Fruit fly (Drosophila melanogaster) whole organism, embryonic: ENCODE measurements around the gene CG9760.

Experiments used
- Adf1 ChIP-seq: fragments of 200-800 bp; sonication (Bioruptor generic); IDR thresholded peaks from 2 replicates; pipeline ENCODE4 v1.3.6; 2022; ENCODE audit warnings: missing biosample characterization, missing genetic modification characterization
- Antp ChIP-seq: fragments of 200-800 bp; sonication (Bioruptor generic); optimal IDR thresholded peaks from 3 replicates; lab custom pipeline; 2016; ENCODE audit warnings: missing biosample characterization, missing genetic modification characterization
- Bdp1 ChIP-seq: fragments of 200-800 bp; sonication (Bioruptor generic); optimal IDR thresholded peaks from 3 replicates; lab custom pipeline; 2016; ENCODE audit warnings: missing biosample characterization, missing genetic modification characterization
- CG10979 ChIP-seq: fragments of 200-800 bp; sonication (Bioruptor generic); optimal IDR thresholded peaks from 2 replicates; lab custom pipeline; 2018; ENCODE audit warnings: missing biosample characterization, mild to moderate bottlenecking, missing genetic modification characterization, moderate library complexity
- CG11695 ChIP-seq: fragments of 200-800 bp; sonication (Bioruptor generic); IDR thresholded peaks from 3 replicates; pipeline ENCODE4 v1.3.6; 2022; ENCODE audit warnings: missing biosample characterization, missing genetic modification characterization
- CG12391 ChIP-seq: fragments of 200-800 bp; sonication (Bioruptor generic); optimal IDR thresholded peaks from 3 replicates; lab custom pipeline; 2018; ENCODE audit warnings: missing biosample characterization, mild to moderate bottlenecking, missing genetic modification characterization, moderate library complexity
- CG15011 ChIP-seq: fragments of 200-800 bp; sonication (Bioruptor generic); optimal IDR thresholded peaks from 3 replicates; lab custom pipeline; 2018; ENCODE audit warnings: missing biosample characterization, mild to moderate bottlenecking, missing genetic modification characterization
- CG15479 ChIP-seq: fragments of 200-800 bp; sonication (Bioruptor generic); optimal IDR thresholded peaks from 3 replicates; lab custom pipeline; 2019; ENCODE audit warnings: missing biosample characterization, mild to moderate bottlenecking, missing genetic modification characterization, moderate library complexity
- CG16863 ChIP-seq: fragments of 200-800 bp; sonication (Bioruptor generic); optimal IDR thresholded peaks from 3 replicates; lab custom pipeline; 2016; ENCODE audit warnings: missing biosample characterization, missing genetic modification characterization
- CG18476 ChIP-seq: fragments of 200-800 bp; sonication (Bioruptor generic); optimal IDR thresholded peaks from 2 replicates; lab custom pipeline; 2016; ENCODE audit warnings: missing biosample characterization, mild to moderate bottlenecking, missing genetic modification characterization
- CG18619 ChIP-seq: fragments of 200-800 bp; sonication (Bioruptor generic); optimal IDR thresholded peaks from 3 replicates; lab custom pipeline; 2017; ENCODE audit warnings: missing biosample characterization, mild to moderate bottlenecking, missing genetic modification characterization
- CG18764 ChIP-seq: fragments of 200-800 bp; sonication (Bioruptor generic); optimal IDR thresholded peaks from 3 replicates; lab custom pipeline; 2016; ENCODE audit warnings: missing biosample characterization, missing genetic modification characterization
- CG2116 ChIP-seq: fragments of 200-800 bp; sonication (Bioruptor generic); optimal IDR thresholded peaks from 3 replicates; lab custom pipeline; 2018; ENCODE audit warnings: missing biosample characterization, mild to moderate bottlenecking, missing genetic modification characterization
- CG2889 ChIP-seq: fragments of 200-800 bp; sonication (Bioruptor generic); IDR thresholded peaks from 3 replicates; pipeline ENCODE4 v1.3.6; 2022; ENCODE audit warnings: missing biosample characterization, missing genetic modification characterization
- CG30431 ChIP-seq: fragments of 200-800 bp; sonication (Bioruptor generic); optimal IDR thresholded peaks from 2 replicates; lab custom pipeline; 2017; ENCODE audit warnings: missing biosample characterization, missing genetic modification characterization
- CG31224 ChIP-seq: fragments of 200-800 bp; sonication (Bioruptor generic); IDR thresholded peaks from 2 replicates; pipeline ENCODE4 v1.3.6; 2022; ENCODE audit warnings: missing biosample characterization, missing genetic modification characterization
- CG3407 ChIP-seq: fragments of 200-800 bp; sonication (Bioruptor generic); optimal IDR thresholded peaks from 2 replicates; lab custom pipeline; 2018; ENCODE audit warnings: missing biosample characterization, mild to moderate bottlenecking, missing genetic modification characterization
- CG3847 ChIP-seq: fragments of 200-800 bp; sonication (Bioruptor generic); IDR thresholded peaks from 2 replicates; pipeline ENCODE4 v1.3.6; 2022; ENCODE audit warnings: missing biosample characterization, missing genetic modification characterization
- CG3995 ChIP-seq: fragments of 200-800 bp; sonication (Bioruptor generic); optimal IDR thresholded peaks from 3 replicates; lab custom pipeline; 2016; ENCODE audit warnings: missing biosample characterization, missing genetic modification characterization
- CG5180 ChIP-seq: fragments of 200-800 bp; sonication (Bioruptor generic); optimal IDR thresholded peaks from 3 replicates; lab custom pipeline; 2017; ENCODE audit warnings: missing biosample characterization, missing genetic modification characterization, mild to moderate bottlenecking, moderate library complexity, missing genetic modification reagents
- CG5953 ChIP-seq: fragments of 200-800 bp; sonication (Bioruptor generic); IDR thresholded peaks from 2 replicates; pipeline ENCODE4 v1.3.6; 2022; ENCODE audit warnings: missing biosample characterization, missing genetic modification characterization
- CG6683 ChIP-seq: fragments of 200-800 bp; sonication (Bioruptor generic); optimal IDR thresholded peaks from 2 replicates; lab custom pipeline; 2017; ENCODE audit warnings: missing biosample characterization, mild to moderate bottlenecking, missing genetic modification characterization, missing genetic modification reagents
- CG7271 ChIP-seq: fragments of 200-800 bp; sonication (Bioruptor generic); optimal IDR thresholded peaks from 2 replicates; lab custom pipeline; 2018; ENCODE audit warnings: missing biosample characterization, mild to moderate bottlenecking, missing genetic modification characterization, moderate library complexity
- Deaf1 ChIP-seq: fragments of 200-800 bp; optimal IDR thresholded peaks from 3 replicates; lab custom pipeline; 2019; ENCODE audit warnings: missing biosample characterization, mild to moderate bottlenecking, missing genetic modification characterization, moderate library complexity
- Dfd ChIP-seq, 2 experiments: fragments of >200 bp; optimal IDR thresholded peaks; 2 replicates each; lab custom pipeline; 2017; ENCODE audit warnings: missing biosample characterization in 2 of 2, missing genetic modification characterization in 2 of 2
- Drgx ChIP-seq: fragments of 200-800 bp; sonication (Bioruptor generic); IDR thresholded peaks from 2 replicates; pipeline ENCODE4 v1.3.6; 2022; ENCODE audit warnings: missing biosample characterization, missing genetic modification characterization
- Elba2 ChIP-seq: fragments of 200-800 bp; sonication (Bioruptor generic); optimal IDR thresholded peaks from 3 replicates; lab custom pipeline; 2016; ENCODE audit warnings: missing biosample characterization, missing genetic modification characterization
- HLH4C ChIP-seq: fragments of 200-800 bp; sonication (Bioruptor generic); IDR thresholded peaks from 3 replicates; pipeline ENCODE4 v1.3.6; 2022; ENCODE audit warnings: missing biosample characterization, missing genetic modification characterization; ENCODE audit not compliant: partially characterized antibody
- Rx ChIP-seq: fragments of 200-800 bp; sonication (Bioruptor generic); IDR thresholded peaks from 2 replicates; pipeline ENCODE4 v1.3.6; 2022; ENCODE audit warnings: missing biosample characterization, missing genetic modification characterization
- Six4 ChIP-seq: fragments of 200-800 bp; sonication (Bioruptor generic); optimal IDR thresholded peaks from 2 replicates; lab custom pipeline; 2016; ENCODE audit warnings: missing biosample characterization, missing genetic modification characterization
- Sry-β ChIP-seq: fragments of 200-800 bp; sonication (Bioruptor generic); optimal IDR thresholded peaks from 2 replicates; lab custom pipeline; 2018; ENCODE audit warnings: missing biosample characterization, mild to moderate bottlenecking, missing genetic modification characterization, moderate library complexity
- Xbp1 ChIP-seq: fragments of 200-800 bp; sonication (Bioruptor generic); optimal IDR thresholded peaks from 3 replicates; lab custom pipeline; 2016; ENCODE audit warnings: missing biosample characterization, mild to moderate bottlenecking, missing genetic modification characterization
- bsh ChIP-seq, 2 experiments: fragments of 200-800 bp; sonication (Bioruptor generic); optimal IDR thresholded peaks; 2 replicates each; lab custom pipeline; 2017 to 2018; ENCODE audit warnings: mild to moderate bottlenecking in 2 of 2, missing biosample characterization in 2 of 2, missing genetic modification characterization in 2 of 2, moderate library complexity in 1 of 2
- ci ChIP-seq: fragments of 200-800 bp; sonication (Bioruptor generic); IDR thresholded peaks from 3 replicates; pipeline ENCODE4 v1.3.6; 2022; ENCODE audit warnings: missing biosample characterization, missing genetic modification characterization
- corto ChIP-seq: fragments of 200-800 bp; sonication (Bioruptor generic); optimal IDR thresholded peaks from 2 replicates; lab custom pipeline; 2016; ENCODE audit warnings: missing biosample characterization, mild to moderate bottlenecking, missing genetic modification characterization, moderate library complexity
- eve ChIP-seq, 2 experiments: fragments of >200 bp; optimal IDR thresholded peaks; 2 replicates each; lab custom pipeline; 2017; ENCODE audit warnings: missing biosample characterization in 2 of 2, missing genetic modification characterization in 2 of 2
- eyg ChIP-seq: fragments of 200-800 bp; sonication (Bioruptor generic); optimal IDR thresholded peaks from 3 replicates; lab custom pipeline; 2016; ENCODE audit warnings: missing biosample characterization, missing genetic modification characterization
- gt ChIP-seq: fragments of 200-800 bp; sonication (Bioruptor generic); IDR thresholded peaks from 2 replicates; pipeline ENCODE4 v1.3.6; 2022; ENCODE audit warnings: missing biosample characterization, missing genetic modification characterization
- ind ChIP-seq: fragments of 200-800 bp; sonication (Bioruptor generic); optimal IDR thresholded peaks from 3 replicates; lab custom pipeline; 2016; ENCODE audit warnings: missing biosample characterization, missing genetic modification characterization
- lbe ChIP-seq: fragments of 200-800 bp; sonication (Bioruptor generic); optimal IDR thresholded peaks from 2 replicates; lab custom pipeline; 2016; ENCODE audit warnings: missing biosample characterization, mild to moderate bottlenecking, missing genetic modification characterization
- maf-S ChIP-seq: fragments of 200-800 bp; sonication (Bioruptor generic); optimal IDR thresholded peaks from 2 replicates; lab custom pipeline; 2016; ENCODE audit warnings: missing biosample characterization, missing genetic modification characterization
- nom ChIP-seq: fragments of 200-800 bp; sonication (Bioruptor generic); optimal IDR thresholded peaks from 2 replicates; lab custom pipeline; 2017; ENCODE audit warnings: missing biosample characterization, missing genetic modification characterization, mild to moderate bottlenecking, moderate library complexity, missing genetic modification reagents
- prd ChIP-seq, 3 experiments: fragments of >200 bp in 2 of 3; fragments of 200-800 bp in 1 of 3; sonication (Bioruptor generic) in 1 of 3; optimal IDR thresholded peaks in 2 of 3; IDR thresholded peaks in 1 of 3; 2 replicates in 2 of 3; 3 replicates in 1 of 3; pipeline versions ENCODE4 v1.3.6 to Lab custom; 2017 to 2022; ENCODE audit warnings: missing biosample characterization in 1 of 3, missing genetic modification characterization in 1 of 3
- rib ChIP-seq: fragments of 200-800 bp; sonication (Bioruptor generic); IDR thresholded peaks from 2 replicates; pipeline ENCODE4 v1.3.6; 2022; ENCODE audit warnings: missing biosample characterization, missing genetic modification characterization
- sens ChIP-seq: fragments of 200-800 bp; sonication (Bioruptor generic); peaks from one replicate; lab custom pipeline; 2016; ENCODE audit warnings: missing biosample characterization, missing genetic modification characterization
- sens-2 ChIP-seq: fragments of 200-800 bp; sonication (Bioruptor generic); IDR thresholded peaks from 2 replicates; pipeline ENCODE4 v1.3.6; 2022; ENCODE audit warnings: missing biosample characterization, missing genetic modification characterization
- wor ChIP-seq: fragments of 200-800 bp; sonication (Bioruptor generic); IDR thresholded peaks from 2 replicates; pipeline ENCODE4 v1.3.6; 2022; ENCODE audit warnings: missing biosample characterization, missing genetic modification characterization
- zen ChIP-seq: fragments of 200-800 bp; sonication (Bioruptor generic); optimal IDR thresholded peaks from 3 replicates; lab custom pipeline; 2018; ENCODE audit warnings: missing biosample characterization, mild to moderate bottlenecking, missing genetic modification characterization, moderate library complexity

The CG9760 gene

DNA sequence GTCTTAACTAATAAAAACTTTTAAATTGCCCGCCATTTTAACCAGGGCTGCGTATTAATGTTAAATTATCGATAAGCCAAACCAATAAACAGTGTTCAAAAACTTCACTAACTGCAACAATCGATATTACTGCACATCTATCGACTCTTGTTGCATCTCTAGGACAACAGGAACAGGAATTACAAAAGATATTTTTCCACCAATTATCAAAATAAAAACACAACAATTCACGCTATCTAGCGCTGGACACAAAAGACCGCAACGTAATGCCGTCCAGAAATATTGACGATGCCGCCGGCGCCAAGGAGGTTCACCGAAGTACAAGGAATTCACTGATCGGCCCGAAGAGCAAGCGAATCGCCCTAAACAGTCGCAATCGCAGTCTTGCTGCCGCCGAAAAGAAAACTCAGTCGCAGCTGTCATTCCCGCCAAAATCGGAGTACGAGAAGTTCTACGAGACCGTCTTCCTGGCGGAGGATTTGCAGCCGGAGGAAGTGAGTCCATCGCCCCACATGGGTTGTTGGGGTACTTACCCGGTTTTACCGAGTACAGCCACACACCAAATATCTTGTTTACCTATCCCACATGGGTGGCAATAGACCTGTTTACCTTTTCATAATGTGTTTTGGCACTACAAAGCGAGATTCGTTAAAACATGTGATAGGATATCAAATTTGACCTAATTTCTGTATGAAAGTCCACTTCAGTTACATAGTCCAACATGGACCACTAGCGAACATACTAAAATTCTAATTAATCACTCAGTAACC lies 47.4 kb downstream of the CG9760 start, which contains the start of gene vers (continued):
- TF ChIP-seq CG18619 (GFP tag; lab: Kevin White, UChicago) (no peak), Bdp1 (GFP tag; lab: Kevin White, UChicago) (no peak), CG3407 (GFP tag; lab: Kevin White, UChicago) (no peak), CG15011 (GFP tag; lab: Kevin White, UChicago) (no peak), Six4 (GFP tag; lab: Kevin White, UChicago) (no peak), CG12391 (peak; percentile 28), ind (no peak), CG3847 (GFP tag; lab: Robert Waterston, UW) (peak; percentile 50), Elba2 (GFP tag; lab: Kevin White, UChicago) (peak; percentile 75), CG16863 (no peak), CG18476 (no peak), prd (optimal IDR thresholded peaks at IDR 0.05; lab: Kevin White, UChicago) (no peak), prd (GFP tag; IDR thresholded peaks at IDR 0.05; lab: Robert Waterston, UW) (no peak), CG15479 (GFP tag; lab: Kevin White, UChicago) (no peak), eyg (GFP tag; lab: Kevin White, UChicago) (no peak)

DNA sequence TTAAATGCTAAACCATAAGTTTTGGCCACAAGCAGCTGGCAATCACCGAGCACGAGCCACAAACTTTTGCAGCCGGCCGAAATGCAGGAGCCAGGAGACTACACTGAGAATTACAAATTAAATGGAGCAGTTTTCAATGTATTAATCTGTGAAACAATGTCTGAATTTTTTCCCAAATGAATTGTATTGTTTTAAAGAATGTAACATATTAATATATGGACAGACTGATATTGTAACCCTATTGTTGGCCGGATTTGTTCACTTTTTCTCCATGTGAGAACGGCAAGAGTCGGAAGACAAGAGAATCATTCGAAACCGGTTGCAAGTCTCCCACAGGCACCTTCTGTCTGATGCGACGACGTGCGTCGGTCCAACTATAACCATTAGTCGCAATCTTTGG lies 48.4 kb downstream of the CG9760 start:
- TF ChIP-seq bsh (GFP tag; optimal IDR thresholded peaks at IDR 0.05; lab: Kevin White, UChicago) (peak in 1 of 2 experiments; percentile 81), Xbp1 (GFP tag; lab: Kevin White, UChicago) (no peak), CG3995 (GFP tag; lab: Kevin White, UChicago) (no peak), Drgx (GFP tag; lab: Robert Waterston, UW) (peak; percentile 65), Sry-β (no peak), sens (peak; percentile 66), CG31224 (GFP tag; lab: Robert Waterston, UW) (no peak), lbe (GFP tag; lab: Kevin White, UChicago) (peak; percentile 91), CG6683 (GFP tag; lab: Kevin White, UChicago) (no peak), nom (peak; percentile 78), CG2889 (GFP tag; lab: Robert Waterston, UW) (no peak), corto (GFP tag; lab: Kevin White, UChicago) (peak; percentile 90), Deaf1 (tag; lab: Kevin White, UChicago) (no peak)
- TF ChIP-seq, all 482 proteins: peak for 6

DNA sequence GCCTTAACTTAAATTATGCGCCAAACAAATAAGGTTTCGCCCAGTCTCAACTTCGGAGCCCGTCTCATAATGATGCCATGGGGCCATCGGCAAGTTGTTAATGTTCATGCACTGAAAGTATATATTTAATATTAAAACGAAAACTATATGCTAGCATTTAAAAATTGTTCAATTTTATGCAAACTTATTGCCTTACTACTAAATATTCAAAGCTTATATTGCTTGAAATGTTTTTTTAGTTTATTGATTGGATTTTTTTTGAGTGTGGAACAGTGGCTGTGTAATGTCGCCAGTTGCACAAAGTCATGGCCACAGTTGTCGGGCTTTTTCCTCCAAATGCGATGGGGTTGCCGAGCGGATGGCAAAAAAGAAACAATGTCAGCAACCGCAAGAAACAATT lies 49.3 kb downstream of the CG9760 start:
- TF ChIP-seq Adf1 (GFP tag; lab: Robert Waterston, UW), result no peak
- TF ChIP-seq CG5953 (GFP tag; lab: Robert Waterston, UW), result no peak
- no peak for TF ChIP-seq CG7271
- no peak for TF ChIP-seq CG2116 (GFP tag; lab: Kevin White, UChicago)
- peak; percentile 66; the same call in 2 of the 3 replicates for TF ChIP-seq ci (GFP tag; lab: Robert Waterston, UW)
- no peak for TF ChIP-seq gt
- no peak for TF ChIP-seq CG5180
- no peak for TF ChIP-seq Antp (GFP tag; lab: Kevin White, UChicago)
- no peak for TF ChIP-seq CG30431 (GFP tag; lab: Kevin White, UChicago)
- TF ChIP-seq maf-S (GFP tag; lab: Kevin White, UChicago), result no peak
- TF ChIP-seq Rx (GFP tag; lab: Robert Waterston, UW), result no peak
- TF ChIP-seq CG18764 (GFP tag; lab: Kevin White, UChicago), result no peak
- no peak for TF ChIP-seq rib (GFP tag; lab: Robert Waterston, UW)
- 0 out of 2 replicates have a peak, but pooled peaks have one; percentile 41 for TF ChIP-seq sens-2
- TF ChIP-seq HLH4C (GFP tag; lab: Robert Waterston, UW), result no peak
- TF ChIP-seq corto (GFP tag; lab: Kevin White, UChicago), result peak; percentile 25
- TF ChIP-seq CG10979 (tag; lab: Kevin White, UChicago), result peak; percentile 52
- no peak for TF ChIP-seq zen (tag; lab: Kevin White, UChicago)
- no peak for TF ChIP-seq wor (GFP tag; lab: Robert Waterston, UW)
- no peak for TF ChIP-seq Dfd (GFP tag; optimal IDR thresholded peaks at IDR 0.05; lab: Kevin White, UChicago)
- TF ChIP-seq eve (GFP tag; optimal IDR thresholded peaks at IDR 0.05; lab: Kevin White, UChicago), result no peak
- no peak for TF ChIP-seq CG11695 (GFP tag; lab: Robert Waterston, UW)
